Worm (Caenorhabditis elegans) whole organism, mixed stage, embryonic: ENCODE data around the gene nhr-260.

Experiments used
- M03D4.4 ChIP-seq: sonication (generic microtip); optimal IDR thresholded peaks from 2 replicates; lab custom pipeline; 2017; ENCODE audit warnings: mild to moderate bottlenecking, missing genetic modification characterization, missing compliant biosample characterization
- bed-3 ChIP-seq: fragments of 200-800 bp; sonication (Bioruptor generic); optimal IDR thresholded peaks from 3 replicates; lab custom pipeline; 2018; ENCODE audit warnings: mild to moderate bottlenecking, missing genetic modification characterization, moderate library complexity, missing compliant biosample characterization
- blmp-1 ChIP-seq: fragments of 150-350 bp; optimal IDR thresholded peaks from 2 replicates; lab custom pipeline; 2014; ENCODE audit warnings: missing biosample characterization, missing genetic modification characterization
- ceh-39 ChIP-seq: fragments of 150-350 bp; optimal IDR thresholded peaks from 2 replicates; lab custom pipeline; 2014; ENCODE audit warnings: missing biosample characterization, missing genetic modification characterization
- ceh-43 ChIP-seq: fragments of 200-800 bp; sonication (Bioruptor generic); optimal IDR thresholded peaks from 2 replicates; lab custom pipeline; 2018; ENCODE audit warnings: mild to moderate bottlenecking, missing genetic modification characterization, moderate library complexity, missing compliant biosample characterization
- ceh-83 ChIP-seq: fragments of 200-800 bp; sonication (Bioruptor generic); optimal IDR thresholded peaks from 2 replicates; lab custom pipeline; 2018; ENCODE audit warnings: mild to moderate bottlenecking, missing genetic modification characterization, missing compliant biosample characterization
- ces-1 ChIP-seq: fragments of 150-350 bp; optimal IDR thresholded peaks from 2 replicates; lab custom pipeline; 2014; ENCODE audit warnings: missing biosample characterization, missing genetic modification reagents, missing genetic modification characterization
- cnd-1 ChIP-seq: fragments of 200-800 bp; sonication (Bioruptor generic); optimal IDR thresholded peaks from 2 replicates; lab custom pipeline; 2018; ENCODE audit warnings: mild to moderate bottlenecking, missing genetic modification characterization, missing compliant biosample characterization
- drap-1 ChIP-seq: fragments of 200-800 bp; sonication (Bioruptor generic); optimal IDR thresholded peaks from 3 replicates; lab custom pipeline; 2018; ENCODE audit warnings: mild to moderate bottlenecking, missing genetic modification characterization, missing compliant biosample characterization
- elt-1 ChIP-seq: sonication (generic microtip); optimal IDR thresholded peaks from 2 replicates; lab custom pipeline; 2017; ENCODE audit warnings: missing genetic modification characterization, mild to moderate bottlenecking, missing compliant biosample characterization, antibody characterized with exemption, moderate library complexity, borderline replicate concordance; ENCODE audit not compliant: insufficient read depth
- elt-3 ChIP-seq: fragments of 150-350 bp; optimal IDR thresholded peaks from 2 replicates; lab custom pipeline; 2014; ENCODE audit warnings: missing biosample characterization, missing genetic modification characterization
- flh-1 ChIP-seq: fragments of 200-800 bp; sonication (Bioruptor generic); optimal IDR thresholded peaks from 2 replicates; lab custom pipeline; 2018; ENCODE audit warnings: mild to moderate bottlenecking, missing genetic modification characterization, moderate library complexity, missing compliant biosample characterization
- ham-2 ChIP-seq: fragments of 200-800 bp; sonication (Bioruptor generic); optimal IDR thresholded peaks from 2 replicates; lab custom pipeline; 2018; ENCODE audit warnings: mild to moderate bottlenecking, missing genetic modification characterization, missing compliant biosample characterization
- hlh-1 ChIP-seq: fragments of 150-350 bp; optimal IDR thresholded peaks from 2 replicates; lab custom pipeline; 2014; ENCODE audit warnings: missing biosample characterization, missing genetic modification reagents, missing genetic modification characterization
- lin-32 ChIP-seq: fragments of 200-800 bp; sonication (Bioruptor generic); optimal IDR thresholded peaks from 2 replicates; lab custom pipeline; 2018; ENCODE audit warnings: mild to moderate bottlenecking, missing genetic modification characterization, missing compliant biosample characterization
- lsy-2 ChIP-seq: fragments of 150-350 bp; optimal IDR thresholded peaks from 2 replicates; lab custom pipeline; 2014; ENCODE audit warnings: missing biosample characterization, missing genetic modification characterization
- mab-5 ChIP-seq: fragments of 150-350 bp; optimal IDR thresholded peaks from 2 replicates; lab custom pipeline; 2014; ENCODE audit warnings: missing biosample characterization, missing genetic modification characterization
- mep-1 ChIP-seq: fragments of 150-350 bp; optimal IDR thresholded peaks from 2 replicates; lab custom pipeline; 2017; ENCODE audit warnings: missing biosample characterization, missing genetic modification reagents, missing genetic modification characterization, inconsistent platforms
- nhr-12 ChIP-seq: fragments of 150-350 bp; optimal IDR thresholded peaks from 2 replicates; lab custom pipeline; 2014; ENCODE audit warnings: missing biosample characterization, missing genetic modification characterization
- nhr-2 ChIP-seq: fragments of 150-350 bp; optimal IDR thresholded peaks from 2 replicates; lab custom pipeline; 2014; ENCODE audit warnings: missing biosample characterization, missing genetic modification characterization
- nhr-237 ChIP-seq: fragments of 150-350 bp; optimal IDR thresholded peaks from 2 replicates; lab custom pipeline; 2014; ENCODE audit warnings: missing biosample characterization, missing genetic modification characterization
- nhr-28 ChIP-seq: fragments of 150-350 bp; optimal IDR thresholded peaks from 2 replicates; lab custom pipeline; 2014; ENCODE audit warnings: missing biosample characterization, missing genetic modification characterization
- nhr-76 ChIP-seq: sonication (generic microtip); optimal IDR thresholded peaks from 2 replicates; lab custom pipeline; 2017; ENCODE audit warnings: missing biosample characterization, missing genetic modification characterization
- pha-4 ChIP-seq: fragments of 150-350 bp; optimal IDR thresholded peaks from 2 replicates; lab custom pipeline; 2018; ENCODE audit warnings: missing biosample characterization, missing genetic modification reagents, missing genetic modification characterization
- sem-2 ChIP-seq: fragments of 200-800 bp; sonication (Bioruptor generic); optimal IDR thresholded peaks from 2 replicates; lab custom pipeline; 2018; ENCODE audit warnings: mild to moderate bottlenecking, missing genetic modification characterization, missing compliant biosample characterization
- snpc-4 ChIP-seq: fragments of 150-350 bp; optimal IDR thresholded peaks from 2 replicates; lab custom pipeline; 2014; ENCODE audit warnings: missing biosample characterization, missing genetic modification characterization
- sptf-1 ChIP-seq: sonication (generic microtip); optimal IDR thresholded peaks from 2 replicates; lab custom pipeline; 2017; ENCODE audit warnings: mild to moderate bottlenecking, missing genetic modification characterization, moderate library complexity, missing compliant biosample characterization
- tbx-8 ChIP-seq: fragments of 200-800 bp; sonication (Bioruptor generic); optimal IDR thresholded peaks from 2 replicates; lab custom pipeline; 2018; ENCODE audit warnings: mild to moderate bottlenecking, missing genetic modification characterization, moderate library complexity, missing compliant biosample characterization
- unc-39 ChIP-seq: fragments of 150-350 bp; optimal IDR thresholded peaks from 2 replicates; lab custom pipeline; 2014; ENCODE audit warnings: missing biosample characterization, missing genetic modification characterization
- unc-62 ChIP-seq: fragments of 150-350 bp; optimal IDR thresholded peaks from 2 replicates; lab custom pipeline; 2014; ENCODE audit warnings: missing biosample characterization, missing genetic modification reagents, missing genetic modification characterization
- zip-8 ChIP-seq: fragments of 150-350 bp; optimal IDR thresholded peaks from 2 replicates; lab custom pipeline; 2014; ENCODE audit warnings: missing biosample characterization, missing genetic modification characterization
- ztf-11 ChIP-seq: fragments of 150-350 bp; optimal IDR thresholded peaks from 2 replicates; lab custom pipeline; 2014; ENCODE audit warnings: missing biosample characterization, missing genetic modification characterization

The nhr-260 gene

ce11 chrV:1521845-1522244 lies 10.4 kb upstream of the nhr-260 start, which contains the start of gene str-240:
str-240 (minus strand) TSS chrV:1521945.
- TF ChIP-seq nhr-237 (tag; lab: Kevin White, UChicago) = no peak
- no peak for TF ChIP-seq ceh-39 (tag; lab: Kevin White, UChicago)
- TF ChIP-seq drap-1 (GFP tag; lab: Kevin White, UChicago) = no peak
- no peak for TF ChIP-seq mep-1
- TF ChIP-seq ces-1 (GFP tag; lab: Kevin White, UChicago) = no peak

- no peak for TF ChIP-seq sem-2
- TF ChIP-seq pha-4 (tag; lab: Kevin White, UChicago) = no peak
- TF ChIP-seq drap-1 (GFP tag; lab: Kevin White, UChicago) = no peak
- TF ChIP-seq tbx-8 (GFP tag; lab: Kevin White, UChicago) = no peak
Measured at ce11 chrV:1505995-1506394, 5.4 kb downstream of the nhr-260 start, which contains the start of gene sru-28. sru-28 (plus strand) TSS chrV:1506295.

ce11 chrV:1499140-1499539 lies 12.3 kb downstream of the nhr-260 start, which contains the start of gene sru-27:
sru-27 (plus strand) TSS chrV:1499440.
- no peak for TF ChIP-seq tbx-8 (GFP tag; lab: Kevin White, UChicago)
- no peak for TF ChIP-seq sptf-1
- no peak for TF ChIP-seq nhr-28 (tag; lab: Kevin White, UChicago)

ce11 chrV:1495752-1496151 lies 15.7 kb downstream of the nhr-260 start:
- TF ChIP-seq nhr-2 (tag; lab: Kevin White, UChicago) = no peak
- no peak for TF ChIP-seq elt-1 (tag; lab: Kevin White, UChicago)
- TF ChIP-seq lsy-2 (tag; lab: Kevin White, UChicago) = no peak
- TF ChIP-seq lin-32 (GFP tag; lab: Kevin White, UChicago) = no peak
- no peak for TF ChIP-seq hlh-1 (tag; lab: Kevin White, UChicago)
- TF ChIP-seq blmp-1 (tag; lab: Kevin White, UChicago) = no peak
- no peak for TF ChIP-seq nhr-237 (tag; lab: Kevin White, UChicago)
- TF ChIP-seq ham-2 (GFP tag; lab: Kevin White, UChicago) = no peak
- TF ChIP-seq nhr-12 (tag; lab: Kevin White, UChicago) = no peak
- TF ChIP-seq drap-1 (GFP tag; lab: Kevin White, UChicago) = no peak
- no peak for TF ChIP-seq nhr-76 (tag; lab: Kevin White, UChicago)
- TF ChIP-seq ceh-39 (tag; lab: Kevin White, UChicago) = no peak
- no peak for TF ChIP-seq zip-8 (tag; lab: Kevin White, UChicago)
- TF ChIP-seq flh-1 = no peak
- no peak for TF ChIP-seq sem-2
- no peak for TF ChIP-seq ceh-43 (GFP tag; lab: Kevin White, UChicago)
- no peak for TF ChIP-seq ceh-83 (GFP tag; lab: Kevin White, UChicago)
- no peak for TF ChIP-seq ztf-11 (tag; lab: Kevin White, UChicago)
- no peak for TF ChIP-seq sptf-1

ce11 chrV:1495334-1495733 lies 16.1 kb downstream of the nhr-260 start, which contains the start of gene C38C3.3:
C38C3.3 (plus strand) TSS chrV:1495634.
- TF ChIP-seq ces-1 (GFP tag; lab: Kevin White, UChicago) = no peak
- no peak for TF ChIP-seq snpc-4 (tag; lab: Kevin White, UChicago)
- TF ChIP-seq ham-2 (GFP tag; lab: Kevin White, UChicago) = no peak
- no peak for TF ChIP-seq zip-8 (tag; lab: Kevin White, UChicago)
- no peak for TF ChIP-seq nhr-28 (tag; lab: Kevin White, UChicago)
- no peak for TF ChIP-seq nhr-2 (tag; lab: Kevin White, UChicago)
- no peak for TF ChIP-seq tbx-8 (GFP tag; lab: Kevin White, UChicago)
- TF ChIP-seq unc-62 (GFP tag; lab: Kevin White, UChicago) = no peak
- no peak for TF ChIP-seq ceh-43 (GFP tag; lab: Kevin White, UChicago)
- no peak for TF ChIP-seq mab-5 (tag; lab: Kevin White, UChicago)
- no peak for TF ChIP-seq flh-1
- TF ChIP-seq elt-1 (tag; lab: Kevin White, UChicago) = no peak
- TF ChIP-seq hlh-1 (tag; lab: Kevin White, UChicago) = no peak
- TF ChIP-seq ceh-83 (GFP tag; lab: Kevin White, UChicago) = no peak
- no peak for TF ChIP-seq unc-39
- no peak for TF ChIP-seq elt-3 (tag; lab: Kevin White, UChicago)
- TF ChIP-seq lsy-2 (tag; lab: Kevin White, UChicago) = no peak

ce11 chrV:1494469-1494868 lies 17.0 kb downstream of the nhr-260 start, which contains the start of gene spig-7:
spig-7 (plus strand) TSS chrV:1494769.
- no peak for TF ChIP-seq bed-3 (GFP tag; lab: Kevin White, UChicago)
- no peak for TF ChIP-seq mab-5 (tag; lab: Kevin White, UChicago)
- TF ChIP-seq ceh-83 (GFP tag; lab: Kevin White, UChicago) = no peak
- no peak for TF ChIP-seq sptf-1
- no peak for TF ChIP-seq drap-1 (GFP tag; lab: Kevin White, UChicago)
- TF ChIP-seq blmp-1 (tag; lab: Kevin White, UChicago) = no peak
- no peak for TF ChIP-seq ham-2 (GFP tag; lab: Kevin White, UChicago)
- TF ChIP-seq zip-8 (tag; lab: Kevin White, UChicago) = no peak
- TF ChIP-seq ceh-43 (GFP tag; lab: Kevin White, UChicago) = no peak
- TF ChIP-seq M03D4.4 (tag; lab: Kevin White, UChicago) = no peak
- TF ChIP-seq nhr-76 (tag; lab: Kevin White, UChicago) = no peak
- no peak for TF ChIP-seq pha-4 (tag; lab: Kevin White, UChicago)
- no peak for TF ChIP-seq nhr-28 (tag; lab: Kevin White, UChicago)
- TF ChIP-seq unc-62 (GFP tag; lab: Kevin White, UChicago) = no peak
- no peak for TF ChIP-seq ces-1 (GFP tag; lab: Kevin White, UChicago)
- no peak for TF ChIP-seq flh-1
- TF ChIP-seq elt-1 (tag; lab: Kevin White, UChicago) = no peak
- TF ChIP-seq elt-3 (tag; lab: Kevin White, UChicago) = no peak
- no peak for TF ChIP-seq cnd-1 (tag; lab: Kevin White, UChicago)
- no peak for TF ChIP-seq hlh-1 (tag; lab: Kevin White, UChicago)
